Fruit fly (Drosophila melanogaster) whole organism, embryonic: ENCODE data around the gene CG42571.

Source experiments
- Abd-B ChIP-seq: fragments of 200-800 bp; sonication (Bioruptor generic); optimal IDR thresholded peaks from 2 replicates; lab custom pipeline; 2018; ENCODE audit warnings: missing biosample characterization, mild to moderate bottlenecking, missing genetic modification characterization, moderate library complexity
- CG10431 ChIP-seq: fragments of 200-800 bp; sonication (Bioruptor generic); optimal IDR thresholded peaks from 3 replicates; lab custom pipeline; 2018; ENCODE audit warnings: missing biosample characterization, mild to moderate bottlenecking, missing genetic modification characterization
- CG10462 ChIP-seq: fragments of 200-800 bp; sonication (Bioruptor generic); optimal IDR thresholded peaks from 2 replicates; lab custom pipeline; 2016; ENCODE audit warnings: missing biosample characterization, missing genetic modification characterization
- CG10979 ChIP-seq: fragments of 200-800 bp; sonication (Bioruptor generic); optimal IDR thresholded peaks from 2 replicates; lab custom pipeline; 2018; ENCODE audit warnings: missing biosample characterization, mild to moderate bottlenecking, missing genetic modification characterization, moderate library complexity
- CG11560 ChIP-seq: fragments of 200-800 bp; sonication (Bioruptor generic); IDR thresholded peaks from 3 replicates; pipeline ENCODE4 v1.3.6; 2022; ENCODE audit warnings: missing biosample characterization, missing genetic modification characterization
- CG12155 ChIP-seq: fragments of 200-800 bp; sonication (Bioruptor generic); optimal IDR thresholded peaks from 3 replicates; lab custom pipeline; 2016; ENCODE audit warnings: missing biosample characterization, missing genetic modification characterization
- CG17385 ChIP-seq: fragments of 200-800 bp; sonication (Bioruptor generic); optimal IDR thresholded peaks from 3 replicates; lab custom pipeline; 2018; ENCODE audit warnings: missing biosample characterization, mild to moderate bottlenecking, missing genetic modification characterization
- CG18262 ChIP-seq: fragments of 200-800 bp; optimal IDR thresholded peaks from 3 replicates; lab custom pipeline; 2019; ENCODE audit warnings: missing biosample characterization, mild to moderate bottlenecking, missing genetic modification characterization, moderate library complexity
- CG2120 ChIP-seq: fragments of 200-800 bp; sonication (Bioruptor generic); optimal IDR thresholded peaks from 3 replicates; lab custom pipeline; 2016; ENCODE audit warnings: missing biosample characterization, missing genetic modification characterization
- CG30020 ChIP-seq: fragments of 200-800 bp; optimal IDR thresholded peaks from 2 replicates; lab custom pipeline; 2019; ENCODE audit warnings: missing biosample characterization, mild to moderate bottlenecking, missing genetic modification characterization, moderate library complexity
- CG33213 ChIP-seq: fragments of 200-800 bp; sonication (Bioruptor generic); optimal IDR thresholded peaks from 3 replicates; lab custom pipeline; 2016; ENCODE audit warnings: missing biosample characterization, missing genetic modification characterization
- CG4617 ChIP-seq: fragments of 200-800 bp; sonication (Bioruptor generic); optimal IDR thresholded peaks from 3 replicates; lab custom pipeline; 2016; ENCODE audit warnings: missing biosample characterization, missing genetic modification characterization, borderline replicate concordance
- CG6854 ChIP-seq: fragments of 200-800 bp; sonication (Bioruptor generic); optimal IDR thresholded peaks from 3 replicates; lab custom pipeline; 2017; ENCODE audit warnings: missing biosample characterization, mild to moderate bottlenecking, missing genetic modification characterization
- CG7928 ChIP-seq: fragments of 200-800 bp; sonication (Bioruptor generic); optimal IDR thresholded peaks from 2 replicates; lab custom pipeline; 2017; ENCODE audit warnings: missing biosample characterization, mild to moderate bottlenecking, missing genetic modification characterization
- CG8359 ChIP-seq: fragments of 200-800 bp; sonication (Bioruptor generic); optimal IDR thresholded peaks from 2 replicates; lab custom pipeline; 2017; ENCODE audit warnings: missing biosample characterization, mild to moderate bottlenecking, missing genetic modification characterization, borderline replicate concordance
- CG8478 ChIP-seq: fragments of >200 bp; optimal IDR thresholded peaks from 2 replicates; lab custom pipeline; 2018
- CG9797 ChIP-seq: fragments of 200-800 bp; sonication (Bioruptor generic); optimal IDR thresholded peaks from 3 replicates; lab custom pipeline; 2018; ENCODE audit warnings: missing biosample characterization, mild to moderate bottlenecking, missing genetic modification characterization
- CHES-1-like ChIP-seq: fragments of 200-800 bp; sonication (Bioruptor generic); optimal IDR thresholded peaks from 2 replicates; lab custom pipeline; 2016; ENCODE audit warnings: missing biosample characterization, missing genetic modification characterization
- D19A ChIP-seq: fragments of 200-800 bp; optimal IDR thresholded peaks from 3 replicates; lab custom pipeline; 2019; ENCODE audit warnings: missing biosample characterization, mild to moderate bottlenecking, missing genetic modification characterization, moderate library complexity
- Dad ChIP-seq: fragments of 200-800 bp; sonication (Bioruptor generic); optimal IDR thresholded peaks from 3 replicates; lab custom pipeline; 2016; ENCODE audit warnings: missing biosample characterization, missing genetic modification characterization
- Dll ChIP-seq: fragments of 200-800 bp; sonication (Bioruptor generic); IDR thresholded peaks from 4 replicates; pipeline ENCODE4 v1.3.6; 2022; ENCODE audit warnings: missing biosample characterization, missing genetic modification characterization; ENCODE audit not compliant: partially characterized antibody
- Doc2 ChIP-seq: fragments of 200-800 bp; sonication (Bioruptor generic); IDR thresholded peaks from 2 replicates; pipeline ENCODE4 v1.3.6; 2022; ENCODE audit warnings: missing biosample characterization, missing genetic modification characterization
- ERR ChIP-seq: fragments of 200-800 bp; sonication (Bioruptor generic); optimal IDR thresholded peaks from 2 replicates; lab custom pipeline; 2016; ENCODE audit warnings: missing biosample characterization, missing genetic modification characterization
- Eip74EF ChIP-seq, 2 experiments: fragments of 200-800 bp in 1 of 2; fragments of >200 bp in 1 of 2; sonication (Bioruptor generic) in 1 of 2; optimal IDR thresholded peaks; 2 replicates each; lab custom pipeline; 2017 to 2019; ENCODE audit warnings: missing biosample characterization in 2 of 2, missing genetic modification characterization in 2 of 2, mild to moderate bottlenecking in 1 of 2, moderate library complexity in 1 of 2
- Ets97D ChIP-seq: fragments of 200-800 bp; sonication (Bioruptor generic); optimal IDR thresholded peaks from 3 replicates; lab custom pipeline; 2016; ENCODE audit warnings: missing biosample characterization, missing genetic modification characterization
- Gug ChIP-seq: fragments of 200-800 bp; sonication (Bioruptor generic); IDR thresholded peaks from 4 replicates; pipeline ENCODE4 v1.3.6; 2022; ENCODE audit warnings: missing biosample characterization, missing genetic modification characterization
- H15 ChIP-seq: fragments of 200-800 bp; sonication (Bioruptor generic); IDR thresholded peaks from 3 replicates; pipeline ENCODE4 v1.3.6; 2022; ENCODE audit warnings: missing biosample characterization, missing genetic modification characterization
- Hmr ChIP-seq: fragments of 200-800 bp; sonication (Bioruptor generic); optimal IDR thresholded peaks from 3 replicates; lab custom pipeline; 2017; ENCODE audit warnings: mild to moderate bottlenecking, missing biosample characterization, missing genetic modification reagents, missing genetic modification characterization
- Max ChIP-seq: fragments of 200-800 bp; sonication (Bioruptor generic); optimal IDR thresholded peaks from 2 replicates; lab custom pipeline; 2016; ENCODE audit warnings: missing biosample characterization, mild to moderate bottlenecking, missing genetic modification characterization
- Poxn ChIP-seq: fragments of 200-800 bp; sonication (Bioruptor generic); IDR thresholded peaks from 2 replicates; pipeline ENCODE4 v1.3.6; 2022; ENCODE audit warnings: missing biosample characterization, missing genetic modification characterization
- Scr ChIP-seq: fragments of 200-800 bp; sonication (Bioruptor generic); IDR thresholded peaks from 2 replicates; pipeline ENCODE4 v1.3.6; 2022; ENCODE audit warnings: missing biosample characterization, missing genetic modification characterization; ENCODE audit not compliant: partially characterized antibody
- aop ChIP-seq: fragments of 200-800 bp; sonication (Bioruptor generic); IDR thresholded peaks from 2 replicates; pipeline ENCODE4 v1.3.6; 2022; ENCODE audit warnings: missing biosample characterization, missing genetic modification characterization
- az2 ChIP-seq: fragments of 200-800 bp; sonication (Bioruptor generic); optimal IDR thresholded peaks from 3 replicates; lab custom pipeline; 2016; ENCODE audit warnings: missing biosample characterization, missing genetic modification characterization
- cad ChIP-seq: fragments of >200 bp; optimal IDR thresholded peaks from 2 replicates; lab custom pipeline; 2017; ENCODE audit warnings: missing biosample characterization, missing genetic modification characterization
- ci ChIP-seq: fragments of 200-800 bp; sonication (Bioruptor generic); IDR thresholded peaks from 3 replicates; pipeline ENCODE4 v1.3.6; 2022; ENCODE audit warnings: missing biosample characterization, missing genetic modification characterization
- dpn ChIP-seq, 2 experiments: fragments of 200-800 bp; sonication (Bioruptor generic); optimal IDR thresholded peaks; 3 replicates each; lab custom pipeline; 2016; ENCODE audit warnings: missing biosample characterization in 2 of 2, missing genetic modification characterization in 2 of 2
- ewg ChIP-seq: fragments of 200-800 bp; sonication (Bioruptor generic); optimal IDR thresholded peaks from 3 replicates; lab custom pipeline; 2017; ENCODE audit warnings: mild to moderate bottlenecking, missing biosample characterization, missing genetic modification reagents, missing genetic modification characterization
- gce ChIP-seq: fragments of 200-800 bp; sonication (Bioruptor generic); IDR thresholded peaks from 3 replicates; pipeline ENCODE4 v1.3.6; 2022; ENCODE audit warnings: missing biosample characterization, missing genetic modification characterization
- gt ChIP-seq: fragments of 200-800 bp; sonication (Bioruptor generic); IDR thresholded peaks from 2 replicates; pipeline ENCODE4 v1.3.6; 2022; ENCODE audit warnings: missing biosample characterization, missing genetic modification characterization
- hth ChIP-seq: fragments of >200 bp; optimal IDR thresholded peaks from 2 replicates; lab custom pipeline; 2017; ENCODE audit warnings: inconsistent platforms
- mirr ChIP-seq: fragments of 200-800 bp; sonication (Bioruptor generic); optimal IDR thresholded peaks from 3 replicates; lab custom pipeline; 2018; ENCODE audit warnings: missing biosample characterization, mild to moderate bottlenecking, missing genetic modification characterization
- org-1 ChIP-seq: fragments of 200-800 bp; sonication (Bioruptor generic); optimal IDR thresholded peaks from 2 replicates; lab custom pipeline; 2017; ENCODE audit warnings: missing biosample characterization, missing genetic modification characterization
- pita ChIP-seq: fragments of 200-800 bp; sonication (Bioruptor generic); optimal IDR thresholded peaks from 2 replicates; lab custom pipeline; 2017; ENCODE audit warnings: missing biosample characterization, mild to moderate bottlenecking, missing genetic modification characterization
- psq ChIP-seq: fragments of 200-800 bp; sonication (Bioruptor generic); optimal IDR thresholded peaks from 2 replicates; lab custom pipeline; 2017; ENCODE audit warnings: missing biosample characterization, missing genetic modification characterization
- rib ChIP-seq: fragments of 200-800 bp; sonication (Bioruptor generic); IDR thresholded peaks from 2 replicates; pipeline ENCODE4 v1.3.6; 2022; ENCODE audit warnings: missing biosample characterization, missing genetic modification characterization
- sens ChIP-seq: fragments of 200-800 bp; sonication (Bioruptor generic); peaks from one replicate; lab custom pipeline; 2016; ENCODE audit warnings: missing biosample characterization, missing genetic modification characterization
- shn ChIP-seq: fragments of 200-800 bp; sonication (Bioruptor generic); optimal IDR thresholded peaks from 3 replicates; lab custom pipeline; 2016; ENCODE audit warnings: missing biosample characterization, missing genetic modification characterization
- sisA ChIP-seq: fragments of 200-800 bp; sonication (Bioruptor generic); IDR thresholded peaks from 2 replicates; pipeline ENCODE4 v1.3.6; 2022; ENCODE audit warnings: missing biosample characterization, missing genetic modification characterization
- tna ChIP-seq: fragments of 200-800 bp; sonication (Bioruptor generic); IDR thresholded peaks from 2 replicates; pipeline ENCODE4 v1.3.6; 2022; ENCODE audit warnings: missing biosample characterization, missing genetic modification characterization; ENCODE audit not compliant: partially characterized antibody
- vnd ChIP-seq: fragments of 200-800 bp; sonication (Bioruptor generic); IDR thresholded peaks from 3 replicates; pipeline ENCODE4 v1.3.6; 2022; ENCODE audit warnings: missing biosample characterization, missing genetic modification characterization; ENCODE audit not compliant: partially characterized antibody
- wor ChIP-seq: fragments of 200-800 bp; sonication (Bioruptor generic); IDR thresholded peaks from 2 replicates; pipeline ENCODE4 v1.3.6; 2022; ENCODE audit warnings: missing biosample characterization, missing genetic modification characterization
- zfh2 ChIP-seq: fragments of 200-800 bp; sonication (Bioruptor generic); optimal IDR thresholded peaks from 2 replicates; lab custom pipeline; 2016; ENCODE audit warnings: missing biosample characterization, missing genetic modification characterization

Gene CG42571

DNA sequence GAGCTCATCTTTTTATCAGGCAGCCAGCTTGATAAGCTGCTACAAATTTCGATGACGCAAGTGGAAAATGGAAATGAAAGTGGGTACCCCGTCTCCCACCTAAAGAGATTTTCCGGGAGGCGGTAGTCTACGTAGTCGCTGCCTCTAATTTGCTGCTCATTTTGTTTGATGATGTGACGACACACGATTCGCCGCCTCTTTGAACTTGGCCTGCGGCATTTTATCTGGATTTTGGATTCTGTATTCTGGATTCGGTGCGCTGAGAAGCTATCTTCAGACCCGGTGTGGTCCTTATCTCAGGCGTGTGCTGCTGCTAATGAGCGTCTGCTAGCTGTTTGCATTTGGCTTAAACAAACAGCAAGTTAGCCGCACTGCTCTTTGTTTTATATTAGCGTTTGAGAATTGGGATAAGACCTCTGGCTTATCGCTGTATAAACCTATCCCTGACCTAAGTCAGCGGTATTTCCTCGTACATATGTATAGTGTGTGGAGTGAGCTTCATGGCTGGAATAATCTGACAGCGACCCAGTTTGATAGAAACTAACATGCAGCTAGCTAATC lies 2.2 kb upstream of the CG42571 start (continued):
- TF ChIP-seq CG17385 (GFP tag; lab: Kevin White, UChicago) (peak; percentile 22), sens (peak; percentile 97), wor (GFP tag; lab: Robert Waterston, UW) (no peak), Scr (no peak), az2 (peak; percentile 17), CG10462 (GFP tag; lab: Kevin White, UChicago) (no peak), D19A (tag; lab: Kevin White, UChicago) (peak; percentile 13), CG7928 (GFP tag; lab: Kevin White, UChicago) (no peak), ci (GFP tag; lab: Robert Waterston, UW) (peak; percentile 68), CG18262 (peak; percentile 35), Dll (no peak), CG30020 (tag; lab: Kevin White, UChicago) (no peak), H15 (no peak), Abd-B (no peak), CHES-1-like (GFP tag; lab: Kevin White, UChicago) (peak; percentile 70), shn (peak; percentile 44), ewg (GFP tag; lab: Kevin White, UChicago) (peak; percentile 5), Dad (GFP tag; lab: Kevin White, UChicago) (peak; percentile 47), gt (GFP tag; lab: Robert Waterston, UW) (no peak), cad (GFP tag; lab: Kevin White, UChicago) (no peak), org-1 (peak; percentile 66), sisA (GFP tag; lab: Robert Waterston, UW) (no peak), Doc2 (GFP tag; lab: Robert Waterston, UW) (no peak), pita (GFP tag; lab: Kevin White, UChicago) (no peak), zfh2 (GFP tag; lab: Kevin White, UChicago) (no peak), gce (GFP tag; lab: Robert Waterston, UW) (no peak), CG8478 (no peak), rib (GFP tag; lab: Robert Waterston, UW) (peak; percentile 27; the same call in 1 of the 2 replicates), Hmr (peak; percentile 75), aop (no peak), Eip74EF (GFP tag; optimal IDR thresholded peaks at IDR 0.05; lab: Kevin White, UChicago) (no peak), psq (GFP tag; lab: Kevin White, UChicago) (peak; percentile 50), Max (GFP tag; lab: Kevin White, UChicago) (peak; percentile 34), CG9797 (GFP tag; lab: Kevin White, UChicago) (no peak), hth (lab: Kevin White, UChicago) (no peak), ERR (no peak), dpn (GFP tag; optimal IDR thresholded peaks at IDR 0.05; lab: Kevin White, UChicago) (peak in 1 of 2 experiments; percentile 58), CG6854 (peak; percentile 44), CG33213 (peak; percentile 77), CG12155 (no peak), Ets97D (no peak), mirr (GFP tag; lab: Kevin White, UChicago) (peak; percentile 16), CG11560 (no peak), CG8359 (GFP tag; lab: Kevin White, UChicago) (peak; percentile 55), vnd (GFP tag; lab: Robert Waterston, UW) (no peak), CG4617 (GFP tag; lab: Kevin White, UChicago) (peak; percentile 12), Gug (no peak), Poxn (GFP tag; lab: Robert Waterston, UW) (no peak), CG10431 (GFP tag; lab: Kevin White, UChicago) (no peak), tna (GFP tag; lab: Robert Waterston, UW) (no peak), CG2120 (GFP tag; lab: Kevin White, UChicago) (peak; percentile 39), CG10979 (tag; lab: Kevin White, UChicago) (no peak)
